Comparison of ENCODE assay signal across 1 fruit fly cellular context in the genomic region with DNA sequence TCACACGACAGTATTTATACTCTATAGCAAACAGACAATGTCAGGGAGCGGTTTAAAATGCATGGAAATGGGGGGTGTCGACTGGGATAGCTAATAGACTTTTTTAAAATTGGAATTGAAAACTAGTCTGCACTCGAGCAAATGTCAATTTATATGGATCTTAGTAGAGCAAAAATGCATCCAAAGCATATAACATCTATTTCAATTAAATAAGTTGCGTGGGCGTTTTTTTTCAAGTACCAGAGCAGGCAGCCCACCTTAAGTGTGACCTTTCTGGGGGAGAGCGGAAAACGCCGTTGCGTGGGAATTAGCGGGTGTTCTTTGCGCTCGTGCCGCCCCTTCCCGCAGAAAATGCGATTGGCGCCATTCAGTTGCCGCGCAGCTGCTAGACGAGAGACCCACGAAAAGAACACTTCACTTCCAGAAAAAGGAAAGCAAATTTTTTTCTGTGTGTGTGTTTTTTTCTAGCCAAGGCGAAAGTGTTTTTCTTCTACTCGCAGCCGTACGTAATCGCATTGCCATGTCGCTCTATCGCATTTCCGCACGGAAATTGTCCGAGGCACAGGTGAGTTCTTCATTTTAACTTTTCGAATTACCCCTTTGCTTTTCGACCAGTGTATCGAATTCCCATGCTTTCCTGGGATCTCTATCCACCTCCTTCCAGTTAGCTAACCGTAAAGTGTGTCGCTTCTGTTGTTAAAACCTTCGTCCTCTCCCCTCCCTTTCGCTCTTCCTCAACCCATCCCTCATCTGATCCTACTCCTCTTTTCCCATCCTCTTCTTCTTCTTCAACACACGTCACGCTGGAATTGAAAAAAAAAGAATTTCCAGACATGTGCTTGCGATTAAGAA.
TF ChIP-seq lines count a peak whose summit lies in the region.

No protein-coding gene starts in this region.

TF ChIP-seq in whole organism, embryonic, 481 proteins besides CTCF, POLR2A, EP300 and RAD21 (continued from another document):
- TF ChIP-seq CG34376 (GFP tag; optimal IDR thresholded peaks at IDR 0.05; lab: Kevin White, UChicago): peak; percentile 50
- TF ChIP-seq Bteb2 (GFP tag; optimal IDR thresholded peaks at IDR 0.05; lab: Kevin White, UChicago): no peak
- TF ChIP-seq Hey (tag; optimal IDR thresholded peaks at IDR 0.05; lab: Kevin White, UChicago): no peak
- no peak for TF ChIP-seq run (tag; optimal IDR thresholded peaks at IDR 0.05; lab: Kevin White, UChicago)
- peak; percentile 24 for TF ChIP-seq CG7928 (GFP tag; optimal IDR thresholded peaks at IDR 0.05; lab: Kevin White, UChicago)
- TF ChIP-seq chn (GFP tag; optimal IDR thresholded peaks at IDR 0.05; lab: Kevin White, UChicago): peak; percentile 21
- TF ChIP-seq pho (GFP tag; optimal IDR thresholded peaks at IDR 0.05; lab: Kevin White, UChicago): peak; percentile 4
- peak; percentile 52 for TF ChIP-seq dm (GFP tag; optimal IDR thresholded peaks at IDR 0.05; lab: Kevin White, UChicago)
- TF ChIP-seq zfh1 (GFP tag; IDR thresholded peaks at IDR 0.05; lab: Robert Waterston, UW): 0 out of 3 replicates have a peak, but pooled peaks have one; percentile 24
- no peak for TF ChIP-seq CG5953 (GFP tag; IDR thresholded peaks at IDR 0.05; lab: Robert Waterston, UW)
- TF ChIP-seq pita (GFP tag; optimal IDR thresholded peaks at IDR 0.05; lab: Kevin White, UChicago): no peak
- TF ChIP-seq MBD-R2 (GFP tag; IDR thresholded peaks at IDR 0.05; lab: Robert Waterston, UW): 0 out of 2 replicates have a peak, but pooled peaks have one; percentile 24
- no peak for TF ChIP-seq CG30403 (GFP tag; optimal IDR thresholded peaks at IDR 0.05; lab: Kevin White, UChicago)
- no peak for TF ChIP-seq Gug (GFP tag; IDR thresholded peaks at IDR 0.05; lab: Robert Waterston, UW)
- TF ChIP-seq CG32532 (GFP tag; IDR thresholded peaks at IDR 0.05; lab: Robert Waterston, UW): peak; percentile 56; the same call in 1 of the 2 replicates
- no peak for TF ChIP-seq mld (GFP tag; IDR thresholded peaks at IDR 0.05; lab: Robert Waterston, UW; ENCODE audit: partially characterized antibody)
- TF ChIP-seq Sox102F (GFP tag; optimal IDR thresholded peaks at IDR 0.05; lab: Kevin White, UChicago): no peak
- TF ChIP-seq Rfx (GFP tag; IDR thresholded peaks at IDR 0.05; lab: Robert Waterston, UW): peak; percentile 49
- peak; percentile 88 for TF ChIP-seq HLHmδ (GFP tag; optimal IDR thresholded peaks at IDR 0.05; lab: Kevin White, UChicago)
- peak; percentile 34 for TF ChIP-seq CG12769 (tag; optimal IDR thresholded peaks at IDR 0.05; lab: Kevin White, UChicago)
- no peak for TF ChIP-seq aop (GFP tag; IDR thresholded peaks at IDR 0.05; lab: Robert Waterston, UW)
- TF ChIP-seq row (GFP tag; IDR thresholded peaks at IDR 0.05; lab: Robert Waterston, UW): peak; percentile 28; the same call in 1 of the 3 replicates
- peak; percentile 40 for TF ChIP-seq CG13296 (GFP tag; optimal IDR thresholded peaks at IDR 0.05; lab: Kevin White, UChicago)
- TF ChIP-seq gce (GFP tag; IDR thresholded peaks at IDR 0.05; lab: Robert Waterston, UW): no peak
- peak; percentile 10 for TF ChIP-seq tx (GFP tag; optimal IDR thresholded peaks at IDR 0.05; lab: Kevin White, UChicago)
- TF ChIP-seq CG17361 (GFP tag; IDR thresholded peaks at IDR 0.05; lab: Robert Waterston, UW): 0 out of 3 replicates have a peak, but pooled peaks have one; percentile 18
- TF ChIP-seq unc-4 (GFP tag; IDR thresholded peaks at IDR 0.05; lab: Robert Waterston, UW; ENCODE audit: partially characterized antibody): peak; percentile 40; the same call in 1 of the 2 replicates
- TF ChIP-seq CG12071 (GFP tag; optimal IDR thresholded peaks at IDR 0.05; lab: Kevin White, UChicago): no peak
- TF ChIP-seq CG33557 (GFP tag; optimal IDR thresholded peaks at IDR 0.05; lab: Kevin White, UChicago): peak; percentile 29
- TF ChIP-seq nau (GFP tag; optimal IDR thresholded peaks at IDR 0.05; lab: Kevin White, UChicago): peak; percentile 36
- no peak for TF ChIP-seq Sox100B (GFP tag; optimal IDR thresholded peaks at IDR 0.05; lab: Kevin White, UChicago)
- TF ChIP-seq Med (GFP tag; lab: Kevin White, UChicago): peak; percentile 88
- TF ChIP-seq H2.0 (GFP tag; IDR thresholded peaks at IDR 0.05; lab: Robert Waterston, UW): no peak
- TF ChIP-seq her (GFP tag; optimal IDR thresholded peaks at IDR 0.05; lab: Kevin White, UChicago): peak; percentile 39
- TF ChIP-seq Lhr (GFP tag; optimal IDR thresholded peaks at IDR 0.05; lab: Kevin White, UChicago): peak; percentile 44
- TF ChIP-seq Side (GFP tag; optimal IDR thresholded peaks at IDR 0.05; lab: Kevin White, UChicago): peak; percentile 24
- no peak for TF ChIP-seq CG4328 (GFP tag; optimal IDR thresholded peaks at IDR 0.05; lab: Kevin White, UChicago)
- TF ChIP-seq sr (GFP tag; IDR thresholded peaks at IDR 0.05; lab: Robert Waterston, UW): peak; percentile 84
- TF ChIP-seq Ets65A (GFP tag; lab: Kevin White, UChicago): peak; percentile 78
- TF ChIP-seq NFAT (GFP tag; IDR thresholded peaks at IDR 0.05; lab: Robert Waterston, UW): 0 out of 2 replicates have a peak, but pooled peaks have one; percentile 9
- TF ChIP-seq CG10147 (GFP tag; optimal IDR thresholded peaks at IDR 0.05; lab: Kevin White, UChicago): no peak
- 0 out of 3 replicates have a peak, but pooled peaks have one; percentile 21 for TF ChIP-seq CG6175 (GFP tag; IDR thresholded peaks at IDR 0.05; lab: Robert Waterston, UW)
- no peak for TF ChIP-seq corto (GFP tag; optimal IDR thresholded peaks at IDR 0.05; lab: Kevin White, UChicago)
- TF ChIP-seq sob (GFP tag; IDR thresholded peaks at IDR 0.05; lab: Robert Waterston, UW): no peak
- no peak for TF ChIP-seq CG15073 (GFP tag; optimal IDR thresholded peaks at IDR 0.05; lab: Kevin White, UChicago)
- TF ChIP-seq CG2120 (GFP tag; optimal IDR thresholded peaks at IDR 0.05; lab: Kevin White, UChicago): peak; percentile 5
- TF ChIP-seq onecut (GFP tag; IDR thresholded peaks at IDR 0.05; lab: Robert Waterston, UW): 0 out of 2 replicates have a peak, but pooled peaks have one; percentile 24
- peak; percentile 11 for TF ChIP-seq ac (GFP tag; optimal IDR thresholded peaks at IDR 0.05; lab: Kevin White, UChicago)
- peak; percentile 86 for TF ChIP-seq nerfin-1 (tag; optimal IDR thresholded peaks at IDR 0.05; lab: Kevin White, UChicago)
- peak; percentile 62 for TF ChIP-seq sqz (GFP tag; optimal IDR thresholded peaks at IDR 0.05; lab: Kevin White, UChicago)
- TF ChIP-seq Nf-YC (tag; optimal IDR thresholded peaks at IDR 0.05; lab: Kevin White, UChicago): peak; percentile 10
- TF ChIP-seq Fer1 (GFP tag; optimal IDR thresholded peaks at IDR 0.05; lab: Kevin White, UChicago): peak; percentile 4
- TF ChIP-seq CG8290 (GFP tag; optimal IDR thresholded peaks at IDR 0.05; lab: Kevin White, UChicago): no peak
- TF ChIP-seq CG8290 (tag; optimal IDR thresholded peaks at IDR 0.05; lab: Kevin White, UChicago): peak in 1 of 2 experiments; percentile 71
- TF ChIP-seq CG4404 (GFP tag; IDR thresholded peaks at IDR 0.05; lab: Robert Waterston, UW): no peak
- peak; percentile 75 for TF ChIP-seq Myb (GFP tag; optimal IDR thresholded peaks at IDR 0.05; lab: Kevin White, UChicago)
- peak; percentile 21 for TF ChIP-seq CG9437 (GFP tag; optimal IDR thresholded peaks at IDR 0.05; lab: Kevin White, UChicago)
- peak; percentile 9 for TF ChIP-seq CG10209 (GFP tag; optimal IDR thresholded peaks at IDR 0.05; lab: Kevin White, UChicago)
- TF ChIP-seq CG3065 (GFP tag; optimal IDR thresholded peaks at IDR 0.05; lab: Kevin White, UChicago): peak; percentile 34
- TF ChIP-seq Adf1 (GFP tag; IDR thresholded peaks at IDR 0.05; lab: Robert Waterston, UW): peak; percentile 61
- peak; percentile 30 for TF ChIP-seq grau (tag; optimal IDR thresholded peaks at IDR 0.05; lab: Kevin White, UChicago)
- TF ChIP-seq CG9817 (tag; optimal IDR thresholded peaks at IDR 0.05; lab: Kevin White, UChicago): no peak
- TF ChIP-seq lab (GFP tag; optimal IDR thresholded peaks at IDR 0.05; lab: Kevin White, UChicago): peak; percentile 74
- no peak for TF ChIP-seq Nf-YA (GFP tag; IDR thresholded peaks at IDR 0.05; lab: Robert Waterston, UW)
- no peak for TF ChIP-seq sima (GFP tag; optimal IDR thresholded peaks at IDR 0.05; lab: Kevin White, UChicago)
- TF ChIP-seq lmd (GFP tag; IDR thresholded peaks at IDR 0.05; lab: Robert Waterston, UW): no peak
- no peak for TF ChIP-seq ham (GFP tag; IDR thresholded peaks at IDR 0.05; lab: Robert Waterston, UW)
- peak; percentile 44 for TF ChIP-seq CG9727 (GFP tag; optimal IDR thresholded peaks at IDR 0.05; lab: Kevin White, UChicago)
- no peak for TF ChIP-seq CG14667 (GFP tag; IDR thresholded peaks at IDR 0.05; lab: Robert Waterston, UW)
- no peak for TF ChIP-seq CG6272 (GFP tag; IDR thresholded peaks at IDR 0.05; lab: Robert Waterston, UW)
- peak; percentile 49 for TF ChIP-seq nmo (GFP tag; optimal IDR thresholded peaks at IDR 0.05; lab: Kevin White, UChicago)
- peak; percentile 84 for TF ChIP-seq CG9797 (GFP tag; optimal IDR thresholded peaks at IDR 0.05; lab: Kevin White, UChicago)
- TF ChIP-seq CG17328 (GFP tag; IDR thresholded peaks at IDR 0.05; lab: Robert Waterston, UW): peak; percentile 20; the same call in 1 of the 2 replicates
- no peak for TF ChIP-seq CG8281 (tag; optimal IDR thresholded peaks at IDR 0.05; lab: Kevin White, UChicago)
- TF ChIP-seq CG10267 (tag; optimal IDR thresholded peaks at IDR 0.05; lab: Kevin White, UChicago): peak; percentile 34
- peak; percentile 30 for TF ChIP-seq CG3281 (GFP tag; optimal IDR thresholded peaks at IDR 0.05; lab: Kevin White, UChicago)
- no peak for TF ChIP-seq bab2 (GFP tag; optimal IDR thresholded peaks at IDR 0.05; lab: Kevin White, UChicago)
- TF ChIP-seq insv (GFP tag; optimal IDR thresholded peaks at IDR 0.05; lab: Kevin White, UChicago): peak in 1 of 2 experiments; percentile 14
- TF ChIP-seq CG14441 (GFP tag; IDR thresholded peaks at IDR 0.05; lab: Robert Waterston, UW): no peak
- 0 out of 3 replicates have a peak, but pooled peaks have one; percentile 11 for TF ChIP-seq so (GFP tag; IDR thresholded peaks at IDR 0.05; lab: Robert Waterston, UW)
- peak; percentile 50; the same call in 1 of the 2 replicates for TF ChIP-seq rib (GFP tag; IDR thresholded peaks at IDR 0.05; lab: Robert Waterston, UW)
- TF ChIP-seq pan (optimal IDR thresholded peaks at IDR 0.05; lab: Kevin White, UChicago): no peak
- TF ChIP-seq pan (GFP tag; optimal IDR thresholded peaks at IDR 0.05 in 1 of 2, IDR thresholded peaks at IDR 0.05 in 1 of 2): peak in 1 of 2 experiments; percentile 27
- peak; percentile 35; the same call in 1 of the 3 replicates for TF ChIP-seq CG34422 (GFP tag; IDR thresholded peaks at IDR 0.05; lab: Robert Waterston, UW)
- peak; percentile 37 for TF ChIP-seq nom (GFP tag; optimal IDR thresholded peaks at IDR 0.05; lab: Kevin White, UChicago)
- TF ChIP-seq salm (tag; optimal IDR thresholded peaks at IDR 0.05; lab: Kevin White, UChicago): no peak
- no peak for TF ChIP-seq sna (GFP tag; IDR thresholded peaks at IDR 0.05; lab: Robert Waterston, UW; ENCODE audit: partially characterized antibody)
- 0 out of 2 replicates have a peak, but pooled peaks have one; percentile 18 for TF ChIP-seq CG6689 (GFP tag; IDR thresholded peaks at IDR 0.05; lab: Robert Waterston, UW)
- peak; percentile 73 for TF ChIP-seq Ets97D (GFP tag; optimal IDR thresholded peaks at IDR 0.05; lab: Kevin White, UChicago)
- no peak for TF ChIP-seq prd (optimal IDR thresholded peaks at IDR 0.05; lab: Kevin White, UChicago)
- no peak for TF ChIP-seq prd (GFP tag; IDR thresholded peaks at IDR 0.05; lab: Robert Waterston, UW)
- no peak for TF ChIP-seq exex (tag; optimal IDR thresholded peaks at IDR 0.05; lab: Kevin White, UChicago)
- TF ChIP-seq CG6765 (GFP tag; optimal IDR thresholded peaks at IDR 0.05; lab: Kevin White, UChicago): peak; percentile 15
- TF ChIP-seq Dek (tag; optimal IDR thresholded peaks at IDR 0.05; lab: Kevin White, UChicago): no peak
- peak; percentile 56 for TF ChIP-seq BEAF-32 (GFP tag; optimal IDR thresholded peaks at IDR 0.05; lab: Kevin White, UChicago)
- no peak for TF ChIP-seq cg (GFP tag; optimal IDR thresholded peaks at IDR 0.05; lab: Kevin White, UChicago)
- no peak for TF ChIP-seq cato (GFP tag; optimal IDR thresholded peaks at IDR 0.05; lab: Kevin White, UChicago; ENCODE audit: borderline replicate concordance)
- peak; percentile 10 for TF ChIP-seq CG1603 (tag; optimal IDR thresholded peaks at IDR 0.05; lab: Kevin White, UChicago)
- TF ChIP-seq lilli (GFP tag; optimal IDR thresholded peaks at IDR 0.05; lab: Kevin White, UChicago): peak; percentile 57
- TF ChIP-seq CG14014 (GFP tag; IDR thresholded peaks at IDR 0.05; lab: Robert Waterston, UW): no peak; the same call in 1 of the 2 replicates
- TF ChIP-seq CG17186 (GFP tag; optimal IDR thresholded peaks at IDR 0.05; lab: Kevin White, UChicago): peak; percentile 90
- no peak for TF ChIP-seq NK7.1 (GFP tag; optimal IDR thresholded peaks at IDR 0.05; lab: Kevin White, UChicago)
- TF ChIP-seq trem (tag; optimal IDR thresholded peaks at IDR 0.05; lab: Kevin White, UChicago): peak; percentile 21
